Worm (Caenorhabditis elegans) whole organism, midembryonic: Measurements from ENCODE around the gene epc-1.

Experiments
- T22C8.4 ChIP-seq: fragments of 200-800 bp; sonication (Bioruptor generic); IDR thresholded peaks from 2 replicates; pipeline ENCODE4 v1.3.6; 2022; ENCODE audit warnings: missing genetic modification characterization, missing compliant biosample characterization
- cog-1 ChIP-seq: sonication (generic microtip); optimal IDR thresholded peaks from 2 replicates; lab custom pipeline; 2016; ENCODE audit warnings: missing genetic modification characterization, missing compliant biosample characterization
- flt-1 ChIP-seq: fragments of 200-800 bp; sonication (Bioruptor generic); IDR thresholded peaks from 2 replicates; pipeline ENCODE4 v1.3.6; 2022; ENCODE audit warnings: missing genetic modification characterization, missing compliant biosample characterization
- klf-2 ChIP-seq: fragments of 200-800 bp; sonication (Bioruptor generic); conservative IDR thresholded peaks from 2 replicates; pipeline ENCODE4 v1.3.6; 2022; ENCODE audit warnings: missing genetic modification reagents, missing genetic modification characterization, missing compliant biosample characterization
- ref-1 ChIP-seq: fragments of 200-800 bp; sonication (Bioruptor generic); conservative IDR thresholded peaks from 2 replicates; pipeline ENCODE4 v1.3.6; 2022; ENCODE audit warnings: missing genetic modification reagents, missing genetic modification characterization, missing compliant biosample characterization
- tab-1 ChIP-seq: fragments of 200-800 bp; sonication (Bioruptor generic); IDR thresholded peaks from 2 replicates; pipeline ENCODE4 v1.3.6; 2022; ENCODE audit warnings: missing genetic modification characterization, missing compliant biosample characterization
- ztf-23 ChIP-seq: fragments of 200-800 bp; sonication (Bioruptor generic); IDR thresholded peaks from 2 replicates; pipeline ENCODE4 v1.3.6; 2022; ENCODE audit warnings: missing genetic modification reagents, missing genetic modification characterization, missing compliant biosample characterization
- ztf-29 ChIP-seq: fragments of 200-800 bp; sonication (Bioruptor generic); IDR thresholded peaks from 2 replicates; pipeline ENCODE4 v1.3.6; 2022; ENCODE audit warnings: missing genetic modification reagents, missing genetic modification characterization, missing compliant biosample characterization

ce11 chrIII:12569870-12570269 is 38.5 kb downstream of the epc-1 start:
- TF ChIP-seq cog-1: no peak
- no peak for TF ChIP-seq flt-1
- TF ChIP-seq ztf-29: no peak
- no peak for TF ChIP-seq ref-1 (GFP tag; lab: Robert Waterston, UW)
- no peak for TF ChIP-seq klf-2 (GFP tag; lab: Robert Waterston, UW)
- TF ChIP-seq tab-1: no peak
- no peak for TF ChIP-seq T22C8.4 (GFP tag; lab: Robert Waterston, UW)
- TF ChIP-seq ztf-23: no peak
